Fruit fly (Drosophila melanogaster): Measurements from ENCODE around the gene CG43116.

dm6 chr3R:26000720-26001682 is 4.2 kb upstream of the CG43116 start:
- no peak for TF ChIP-seq psq (optimal IDR thresholded peaks at IDR 0.05)
- TF ChIP-seq h (optimal IDR thresholded peaks at IDR 0.05): no peak
- no peak for TF ChIP-seq Sin3A (optimal IDR thresholded peaks at IDR 0.05)

Data from Kc167 (cell line).